Fruit fly (Drosophila melanogaster): ENCODE data around the gene Usp8.

DNA sequence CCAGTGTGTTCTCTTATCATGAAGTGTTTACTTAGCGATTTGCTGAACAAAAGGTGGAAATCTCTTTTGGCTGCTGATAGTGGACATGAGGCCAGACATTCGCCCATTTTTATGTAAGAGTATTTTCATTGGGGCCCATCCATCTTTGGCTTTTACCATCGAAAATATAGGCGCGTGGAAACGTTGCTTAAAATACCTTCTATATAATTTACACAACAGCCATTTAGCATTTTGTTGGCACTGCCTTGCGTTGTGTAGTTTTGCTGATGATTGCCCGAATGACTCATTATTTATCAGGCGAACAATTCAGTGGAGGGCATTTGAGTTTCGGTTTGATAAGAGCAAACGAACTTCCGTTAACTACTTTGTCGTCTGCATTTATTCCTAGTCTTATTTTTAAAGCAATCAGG, 27.6 kb downstream of the Usp8 start:
- no peak for TF ChIP-seq CTCF (optimal IDR thresholded peaks at IDR 0.05)
- TF ChIP-seq CG8478 (optimal IDR thresholded peaks at IDR 0.05): no peak

Data from S2 (cell line).